Worm (Caenorhabditis elegans): ENCODE data around the gene acly-2.
A peak's percentile ranks its signal among the peaks of the same experiment; 100 is the strongest.

The acly-2 gene

DNA sequence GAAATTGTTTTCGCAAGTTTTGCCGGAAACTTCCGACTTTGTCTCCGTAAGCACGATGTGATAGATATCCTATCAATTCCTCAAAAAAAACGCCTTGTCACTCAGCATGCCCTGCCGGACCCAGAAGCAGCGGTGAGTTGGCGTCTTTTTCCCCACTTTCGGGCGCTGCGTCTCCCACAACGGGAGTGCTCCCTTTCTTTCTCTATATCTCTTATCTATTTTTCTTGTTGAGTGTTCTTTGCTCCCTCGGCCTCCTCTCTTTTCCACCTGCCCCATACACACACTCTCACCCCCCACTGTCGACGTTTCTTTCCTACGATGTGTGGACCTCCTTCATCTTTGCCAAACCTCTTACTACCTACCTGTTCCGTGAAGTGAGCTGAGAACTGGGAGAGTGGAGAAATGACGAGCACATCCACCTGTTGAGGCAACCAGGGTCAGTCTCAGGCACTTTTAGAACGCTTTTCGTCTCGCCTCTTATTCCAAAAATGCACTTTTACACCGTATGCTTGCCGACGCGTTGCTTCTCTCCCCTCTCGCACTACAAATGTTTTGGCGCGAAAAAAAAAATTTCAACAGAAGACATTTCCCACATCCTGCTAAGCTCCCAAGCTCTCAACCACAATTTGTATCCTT is 30.3 kb upstream of the acly-2 start:
- TF ChIP-seq aly-2 (tag; optimal IDR thresholded peaks at IDR 0.05) (no peak), dpl-1 (GFP tag; optimal IDR thresholded peaks at IDR 0.05) (peak in 2 of 3 experiments; percentile 22 to 38), nhr-28 (tag; optimal IDR thresholded peaks at IDR 0.05) (no peak), unc-30 (tag; optimal IDR thresholded peaks at IDR 0.05) (no peak), fkh-10 (GFP tag; optimal IDR thresholded peaks at IDR 0.05) (no peak), ama-1 (optimal IDR thresholded peaks at IDR 0.05) (no peak), grh-1 (GFP tag; IDR thresholded peaks at IDR 0.05) (peak; percentile 65), sox-4 (tag; optimal IDR thresholded peaks at IDR 0.05) (no peak), mdl-1 (tag; optimal IDR thresholded peaks at IDR 0.05) (peak in 1 of 2 experiments; percentile 40), blmp-1 (tag; optimal IDR thresholded peaks at IDR 0.05) (no peak), swsn-7 (tag; optimal IDR thresholded peaks at IDR 0.05) (peak; percentile 78), snu-23 (GFP tag; optimal IDR thresholded peaks at IDR 0.05) (peak; percentile 85), nhr-85 (tag) (peak; percentile 85), C04F5.9 (tag; optimal IDR thresholded peaks at IDR 0.05) (no peak), ceh-82 (tag; optimal IDR thresholded peaks at IDR 0.05) (peak; percentile 57 to 86 (median 62)), nhr-20 (tag; optimal IDR thresholded peaks at IDR 0.05) (peak; percentile 90), pqm-1 (tag; optimal IDR thresholded peaks at IDR 0.05) (no peak), lin-14 (GFP tag; optimal IDR thresholded peaks at IDR 0.05) (peak; percentile 90), nhr-77 (tag; optimal IDR thresholded peaks at IDR 0.05) (peak; percentile 64), ceh-90 (tag; optimal IDR thresholded peaks at IDR 0.05) (no peak), rnt-1 (tag; optimal IDR thresholded peaks at IDR 0.05) (peak; percentile 88), nhr-237 (tag; optimal IDR thresholded peaks at IDR 0.05) (peak; percentile 21), nhr-11 (tag; optimal IDR thresholded peaks at IDR 0.05) (peak; percentile 28), unc-98 (GFP tag; IDR thresholded peaks at IDR 0.05) (no peak), lsy-2 (tag; optimal IDR thresholded peaks at IDR 0.05) (peak; percentile 66 to 68), sup-37 (GFP tag; optimal IDR thresholded peaks at IDR 0.05) (peak; percentile 61), Y116A8C.19 (tag; optimal IDR thresholded peaks at IDR 0.05; ENCODE audit: borderline replicate concordance) (no peak), tbx-2 (tag; optimal IDR thresholded peaks at IDR 0.05) (peak; percentile 70), mef-2 (tag; optimal IDR thresholded peaks at IDR 0.05) (peak; percentile 77), vab-15 (tag; optimal IDR thresholded peaks at IDR 0.05) (no peak), unc-62 (GFP tag; optimal IDR thresholded peaks at IDR 0.05) (peak; percentile 55), zip-4 (GFP tag; optimal IDR thresholded peaks at IDR 0.05) (peak; percentile 46), pax-3 (tag; optimal IDR thresholded peaks at IDR 0.05) (peak; percentile 75), unc-130 (tag; optimal IDR thresholded peaks at IDR 0.05) (peak; percentile 71), hlh-17 (GFP tag; optimal IDR thresholded peaks at IDR 0.05; ENCODE audit: borderline replicate concordance) (no peak), mab-9 (GFP tag; IDR thresholded peaks at IDR 0.05) (no peak), nhr-71 (tag; optimal IDR thresholded peaks at IDR 0.05) (peak; percentile 93), xbp-1 (tag; optimal IDR thresholded peaks at IDR 0.05) (peak; percentile 61), lin-15B (tag; optimal IDR thresholded peaks at IDR 0.05) (peak; percentile 16), lir-3 (tag; optimal IDR thresholded peaks at IDR 0.05; ENCODE audit: poor library complexity) (no peak), nhr-84 (tag; optimal IDR thresholded peaks at IDR 0.05) (no peak), egl-13 (tag; optimal IDR thresholded peaks at IDR 0.05) (peak; percentile 58), hpl-2 (GFP tag; optimal IDR thresholded peaks at IDR 0.05) (no peak), ets-5 (GFP tag; IDR thresholded peaks at IDR 0.05) (no peak), nhr-19 (GFP tag; conservative IDR thresholded peaks at IDR 0.05) (peak; percentile 100), efl-1 (optimal IDR thresholded peaks at IDR 0.05) (peak; percentile 44 to 52), efl-1 (GFP tag; optimal IDR thresholded peaks at IDR 0.05 in 1 of 2) (peak; percentile 29 to 92), nhr-12 (tag; optimal IDR thresholded peaks at IDR 0.05) (no peak), skn-1 (tag; optimal IDR thresholded peaks at IDR 0.05) (no peak), ztf-4 (tag; optimal IDR thresholded peaks at IDR 0.05) (peak; percentile 61), lin-13 (GFP tag; optimal IDR thresholded peaks at IDR 0.05) (peak; percentile 65), snpc-4 (tag; optimal IDR thresholded peaks at IDR 0.05) (no peak), unc-86 (tag; optimal IDR thresholded peaks at IDR 0.05) (peak; percentile 48), C16A3.4 (tag; optimal IDR thresholded peaks at IDR 0.05) (peak; percentile 51)
